Worm (Caenorhabditis elegans): Measurements from ENCODE around the gene C52B9.10.

The C52B9.10 gene

DNA sequence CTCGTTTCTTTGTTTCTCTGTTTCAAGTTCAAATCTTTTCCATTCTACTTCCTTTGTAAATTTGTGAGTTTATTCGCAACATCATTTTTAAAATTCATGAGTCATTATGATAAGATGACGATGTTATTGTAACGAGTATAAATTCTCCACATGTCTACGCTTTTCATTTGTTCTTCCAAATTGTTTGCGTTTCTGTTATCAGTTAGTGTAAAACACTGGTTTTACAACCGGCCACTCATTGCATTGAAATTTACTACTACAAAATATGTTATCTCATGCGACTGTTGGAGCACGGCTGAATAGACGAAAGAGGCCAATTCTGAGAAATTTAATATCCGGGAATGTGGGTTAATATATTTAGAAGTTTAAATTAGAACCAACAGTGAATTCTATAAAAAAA, 8.7 kb downstream of the C52B9.10 start, which contains the start of gene C52B9.19:
Gene C52B9.19 (plus strand): TSS at position 176 of the 400 bp plus-strand sequence.
- TF ChIP-seq tbx-37 (GFP tag; conservative IDR thresholded peaks at IDR 0.05) (no peak), flt-1 (GFP tag; IDR thresholded peaks at IDR 0.05) (no peak), hmg-4 (GFP tag; optimal IDR thresholded peaks at IDR 0.05) (no peak), aly-1 (tag; optimal IDR thresholded peaks at IDR 0.05) (no peak), scrt-1 (GFP tag; IDR thresholded peaks at IDR 0.05) (no peak), ets-7 (tag; optimal IDR thresholded peaks at IDR 0.05) (no peak), sea-1 (GFP tag; conservative IDR thresholded peaks at IDR 0.05) (no peak), tra-4 (tag; optimal IDR thresholded peaks at IDR 0.05) (no peak), pes-1 (GFP tag; IDR thresholded peaks at IDR 0.05) (no peak), ama-1 (optimal IDR thresholded peaks at IDR 0.05) (no peak), F13C5.2 (tag; optimal IDR thresholded peaks at IDR 0.05) (no peak), ceh-36 (tag; optimal IDR thresholded peaks at IDR 0.05) (no peak), hmbx-1 (tag; optimal IDR thresholded peaks at IDR 0.05) (no peak), B0310.2 (tag; optimal IDR thresholded peaks at IDR 0.05) (no peak), ceh-13 (GFP tag; optimal IDR thresholded peaks at IDR 0.05) (no peak), tbx-11 (GFP tag; IDR thresholded peaks at IDR 0.05) (no peak), hnd-1 (tag; optimal IDR thresholded peaks at IDR 0.05) (no peak)

DNA sequence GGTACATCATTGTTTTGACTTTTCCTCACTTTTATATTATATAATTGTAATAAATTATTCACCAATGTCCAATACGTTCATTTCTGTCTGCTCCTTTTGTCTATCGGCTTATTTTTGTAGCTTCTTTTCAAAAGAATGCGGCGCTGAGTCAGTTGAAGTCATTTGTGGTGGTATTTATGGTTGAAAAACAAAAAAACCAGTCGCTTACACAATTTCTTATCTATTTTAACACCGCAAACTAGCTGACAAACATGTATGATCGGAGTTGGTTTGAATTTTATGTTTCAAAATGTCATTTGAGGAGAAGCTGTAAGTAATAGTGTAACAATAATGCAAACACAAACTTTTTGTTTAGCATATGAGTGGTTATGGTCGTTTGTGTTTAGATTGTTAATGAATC, 10.3 kb downstream of the C52B9.10 start, which contains the start of gene ets-10:
Gene ets-10 (plus strand): TSS at position 201 of the 400 bp plus-strand sequence.
- no peak for TF ChIP-seq tbx-37 (GFP tag; conservative IDR thresholded peaks at IDR 0.05)
- no peak for TF ChIP-seq ama-1 (optimal IDR thresholded peaks at IDR 0.05)
- TF ChIP-seq hmbx-1 (tag; optimal IDR thresholded peaks at IDR 0.05) = no peak
- TF ChIP-seq tbx-11 (GFP tag; IDR thresholded peaks at IDR 0.05) = no peak
- no peak for TF ChIP-seq tra-4 (tag; optimal IDR thresholded peaks at IDR 0.05)
- no peak for TF ChIP-seq aly-1 (tag; optimal IDR thresholded peaks at IDR 0.05)
- TF ChIP-seq ets-7 (tag; optimal IDR thresholded peaks at IDR 0.05) = no peak
- TF ChIP-seq B0310.2 (tag; optimal IDR thresholded peaks at IDR 0.05) = no peak

DNA sequence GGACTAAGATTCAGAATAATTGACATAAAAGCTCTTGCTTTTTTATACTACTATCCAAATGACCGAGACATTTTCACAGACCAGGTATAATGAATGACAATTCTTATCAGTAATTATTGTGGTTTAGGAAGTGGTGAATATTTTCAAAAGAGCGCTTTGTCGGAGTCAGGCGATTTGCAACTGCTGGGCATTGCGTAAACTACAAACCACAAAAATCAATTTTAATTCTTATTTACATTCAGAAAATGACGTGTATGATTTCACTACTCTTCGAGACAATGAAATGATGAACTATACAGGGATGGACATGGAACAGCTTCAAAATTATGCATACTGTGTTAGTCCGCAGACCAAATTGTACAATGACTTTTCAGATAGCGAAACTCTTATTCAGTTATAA, 10.8 kb downstream of the C52B9.10 start:
- TF ChIP-seq hmg-4 (GFP tag; optimal IDR thresholded peaks at IDR 0.05) = no peak
- no peak for TF ChIP-seq hmbx-1 (tag; optimal IDR thresholded peaks at IDR 0.05)
- TF ChIP-seq hnd-1 (tag; optimal IDR thresholded peaks at IDR 0.05) = no peak
- no peak for TF ChIP-seq tbx-37 (GFP tag; conservative IDR thresholded peaks at IDR 0.05)
- no peak for TF ChIP-seq flt-1 (GFP tag; IDR thresholded peaks at IDR 0.05)

- no peak for TF ChIP-seq ama-1 (optimal IDR thresholded peaks at IDR 0.05)
- TF ChIP-seq tra-4 (tag; optimal IDR thresholded peaks at IDR 0.05) = no peak
- no peak for TF ChIP-seq ceh-36 (tag; optimal IDR thresholded peaks at IDR 0.05)
- TF ChIP-seq tbx-37 (GFP tag; conservative IDR thresholded peaks at IDR 0.05) = no peak
- no peak for TF ChIP-seq flt-1 (GFP tag; IDR thresholded peaks at IDR 0.05)
- no peak for TF ChIP-seq hmbx-1 (tag; optimal IDR thresholded peaks at IDR 0.05)
- TF ChIP-seq sea-1 (GFP tag; conservative IDR thresholded peaks at IDR 0.05) = no peak
- TF ChIP-seq pes-1 (GFP tag; IDR thresholded peaks at IDR 0.05) = no peak
- TF ChIP-seq scrt-1 (GFP tag; IDR thresholded peaks at IDR 0.05) = no peak
- no peak for TF ChIP-seq aly-1 (tag; optimal IDR thresholded peaks at IDR 0.05)
- no peak for TF ChIP-seq hmg-4 (GFP tag; optimal IDR thresholded peaks at IDR 0.05)
- TF ChIP-seq ceh-13 (GFP tag; optimal IDR thresholded peaks at IDR 0.05) = no peak
Measured at ce11 chrX:4285669-4286174, 12.0 kb downstream of the C52B9.10 start, which contains the start of gene cka-2. cka-2 (plus strand) TSS chrX:4286124.

ce11 chrX:4289805-4290204, 16.1 kb downstream of the C52B9.10 start:
- TF ChIP-seq ama-1 (optimal IDR thresholded peaks at IDR 0.05) = no peak
- TF ChIP-seq aly-1 (tag; optimal IDR thresholded peaks at IDR 0.05) = no peak
- TF ChIP-seq pes-1 (GFP tag; IDR thresholded peaks at IDR 0.05) = no peak

- TF ChIP-seq tbx-11 (GFP tag; IDR thresholded peaks at IDR 0.05) (no peak), B0310.2 (tag; optimal IDR thresholded peaks at IDR 0.05) (no peak), sea-1 (GFP tag; conservative IDR thresholded peaks at IDR 0.05) (no peak), ama-1 (optimal IDR thresholded peaks at IDR 0.05) (no peak), hnd-1 (tag; optimal IDR thresholded peaks at IDR 0.05) (no peak), tbx-37 (GFP tag; conservative IDR thresholded peaks at IDR 0.05) (no peak), F13C5.2 (tag; optimal IDR thresholded peaks at IDR 0.05) (no peak), pes-1 (GFP tag; IDR thresholded peaks at IDR 0.05) (no peak), ceh-36 (tag; optimal IDR thresholded peaks at IDR 0.05) (no peak), scrt-1 (GFP tag; IDR thresholded peaks at IDR 0.05) (no peak), aly-1 (tag; optimal IDR thresholded peaks at IDR 0.05) (no peak), tra-4 (tag; optimal IDR thresholded peaks at IDR 0.05) (no peak), hmg-4 (GFP tag; optimal IDR thresholded peaks at IDR 0.05) (no peak), flt-1 (GFP tag; IDR thresholded peaks at IDR 0.05) (no peak), ceh-13 (GFP tag; optimal IDR thresholded peaks at IDR 0.05) (no peak), ets-7 (tag; optimal IDR thresholded peaks at IDR 0.05) (no peak), hmbx-1 (tag; optimal IDR thresholded peaks at IDR 0.05) (no peak)
Measured at ce11 chrX:4294957-4295356, 21.2 kb downstream of the C52B9.10 start.

ce11 chrX:4295917-4296316, 22.2 kb downstream of the C52B9.10 start:
- TF ChIP-seq ceh-13 (GFP tag; optimal IDR thresholded peaks at IDR 0.05) = no peak
- no peak for TF ChIP-seq tbx-37 (GFP tag; conservative IDR thresholded peaks at IDR 0.05)
- no peak for TF ChIP-seq hmg-4 (GFP tag; optimal IDR thresholded peaks at IDR 0.05)
- TF ChIP-seq scrt-1 (GFP tag; IDR thresholded peaks at IDR 0.05) = no peak
- TF ChIP-seq hnd-1 (tag; optimal IDR thresholded peaks at IDR 0.05) = no peak
- no peak for TF ChIP-seq ama-1 (optimal IDR thresholded peaks at IDR 0.05)
- no peak for TF ChIP-seq hmbx-1 (tag; optimal IDR thresholded peaks at IDR 0.05)
- no peak for TF ChIP-seq flt-1 (GFP tag; IDR thresholded peaks at IDR 0.05)
- no peak for TF ChIP-seq tra-4 (tag; optimal IDR thresholded peaks at IDR 0.05)

ce11 chrX:4297452-4297851, 23.7 kb downstream of the C52B9.10 start, which contains the start of gene paf-2:
paf-2 (minus strand) TSS chrX:4297741.
- no peak for TF ChIP-seq F13C5.2 (tag; optimal IDR thresholded peaks at IDR 0.05)
- no peak for TF ChIP-seq ceh-36 (tag; optimal IDR thresholded peaks at IDR 0.05)
- no peak for TF ChIP-seq hmbx-1 (tag; optimal IDR thresholded peaks at IDR 0.05)
- no peak for TF ChIP-seq ets-7 (tag; optimal IDR thresholded peaks at IDR 0.05)
- TF ChIP-seq ceh-13 (GFP tag; optimal IDR thresholded peaks at IDR 0.05) = no peak
- no peak for TF ChIP-seq hmg-4 (GFP tag; optimal IDR thresholded peaks at IDR 0.05)
- no peak for TF ChIP-seq tbx-11 (GFP tag; IDR thresholded peaks at IDR 0.05)
- no peak for TF ChIP-seq sea-1 (GFP tag; conservative IDR thresholded peaks at IDR 0.05)
- TF ChIP-seq hnd-1 (tag; optimal IDR thresholded peaks at IDR 0.05) = no peak
- no peak for TF ChIP-seq ama-1 (optimal IDR thresholded peaks at IDR 0.05)
- no peak for TF ChIP-seq scrt-1 (GFP tag; IDR thresholded peaks at IDR 0.05)
- TF ChIP-seq aly-1 (tag; optimal IDR thresholded peaks at IDR 0.05) = no peak

Measured in whole organism, early embryonic.